Fruit fly (Drosophila melanogaster) whole organism, embryonic: ENCODE measurements around the gene CG8507.

ENCODE experiments used
- BEAF-32 ChIP-seq: fragments of 200-800 bp; sonication (Bioruptor generic); optimal IDR thresholded peaks from 3 replicates; lab custom pipeline; 2017; ENCODE audit warnings: missing biosample characterization, missing genetic modification characterization, mild to moderate bottlenecking, moderate library complexity, missing genetic modification reagents
- CG10274 ChIP-seq: fragments of 200-800 bp; sonication (Bioruptor generic); optimal IDR thresholded peaks from 3 replicates; lab custom pipeline; 2017; ENCODE audit warnings: missing biosample characterization, mild to moderate bottlenecking, missing genetic modification characterization
- CG10462 ChIP-seq: fragments of 200-800 bp; sonication (Bioruptor generic); optimal IDR thresholded peaks from 2 replicates; lab custom pipeline; 2016; ENCODE audit warnings: missing biosample characterization, missing genetic modification characterization
- CG10543 ChIP-seq: fragments of 200-800 bp; sonication (Bioruptor generic); optimal IDR thresholded peaks from 3 replicates; lab custom pipeline; 2017; ENCODE audit warnings: missing biosample characterization, mild to moderate bottlenecking, missing genetic modification characterization, moderate library complexity
- CG10959 ChIP-seq: fragments of 200-800 bp; sonication (Bioruptor generic); IDR thresholded peaks from 2 replicates; pipeline ENCODE4 v1.3.6; 2022; ENCODE audit warnings: missing biosample characterization, missing genetic modification characterization
- CG13287 ChIP-seq: fragments of 200-800 bp; sonication (Bioruptor generic); IDR thresholded peaks from 2 replicates; pipeline ENCODE4 v1.3.6; 2022; ENCODE audit warnings: missing biosample characterization, missing genetic modification characterization; ENCODE audit not compliant: partially characterized antibody
- CG13424 ChIP-seq: fragments of 200-800 bp; sonication (Bioruptor generic); optimal IDR thresholded peaks from 2 replicates; lab custom pipeline; 2019; ENCODE audit warnings: missing biosample characterization, mild to moderate bottlenecking, missing genetic modification characterization, moderate library complexity
- CG14710 ChIP-seq: fragments of 200-800 bp; sonication (Bioruptor generic); optimal IDR thresholded peaks from 3 replicates; lab custom pipeline; 2019; ENCODE audit warnings: missing biosample characterization, mild to moderate bottlenecking, missing genetic modification characterization, moderate library complexity
- CG14860 ChIP-seq: fragments of 200-800 bp; sonication (Bioruptor generic); IDR thresholded peaks from 3 replicates; pipeline ENCODE4 v1.3.6; 2022; ENCODE audit warnings: missing biosample characterization, missing genetic modification characterization; ENCODE audit not compliant: partially characterized antibody
- CG1529 ChIP-seq: fragments of 200-800 bp; sonication (Bioruptor generic); optimal IDR thresholded peaks from 3 replicates; lab custom pipeline; 2018; ENCODE audit warnings: missing biosample characterization, missing genetic modification characterization
- CG15514 ChIP-seq: fragments of 200-800 bp; sonication (Bioruptor generic); optimal IDR thresholded peaks from 3 replicates; lab custom pipeline; 2017; ENCODE audit warnings: missing biosample characterization, missing genetic modification characterization, mild to moderate bottlenecking, moderate library complexity, missing genetic modification reagents
- CG17912 ChIP-seq: fragments of 200-800 bp; sonication (Bioruptor generic); optimal IDR thresholded peaks from 2 replicates; lab custom pipeline; 2018; ENCODE audit warnings: missing biosample characterization, mild to moderate bottlenecking, missing genetic modification characterization
- CG3163 ChIP-seq: fragments of 200-800 bp; sonication (Bioruptor generic); optimal IDR thresholded peaks from 3 replicates; lab custom pipeline; 2016; ENCODE audit warnings: missing biosample characterization, missing genetic modification characterization
- CG34376 ChIP-seq: fragments of 200-800 bp; sonication (Bioruptor generic); optimal IDR thresholded peaks from 2 replicates; lab custom pipeline; 2018; ENCODE audit warnings: missing biosample characterization, mild to moderate bottlenecking, missing genetic modification characterization
- CG4854 ChIP-seq: fragments of 200-800 bp; sonication (Bioruptor generic); optimal IDR thresholded peaks from 2 replicates; lab custom pipeline; 2016; ENCODE audit warnings: missing biosample characterization, missing genetic modification characterization, inconsistent platforms
- CG5180 ChIP-seq: fragments of 200-800 bp; sonication (Bioruptor generic); optimal IDR thresholded peaks from 3 replicates; lab custom pipeline; 2017; ENCODE audit warnings: missing biosample characterization, missing genetic modification characterization, mild to moderate bottlenecking, moderate library complexity, missing genetic modification reagents
- Dek ChIP-seq: fragments of 200-800 bp; sonication (Bioruptor generic); optimal IDR thresholded peaks from 3 replicates; lab custom pipeline; 2019; ENCODE audit warnings: missing biosample characterization, mild to moderate bottlenecking, missing genetic modification characterization, moderate library complexity
- Doc3 ChIP-seq: fragments of 200-800 bp; sonication (Bioruptor generic); IDR thresholded peaks from 3 replicates; pipeline ENCODE4 v1.3.6; 2022; ENCODE audit warnings: missing biosample characterization, missing genetic modification characterization; ENCODE audit not compliant: partially characterized antibody
- Eip74EF ChIP-seq, 2 experiments: fragments of 200-800 bp in 1 of 2; fragments of >200 bp in 1 of 2; sonication (Bioruptor generic) in 1 of 2; optimal IDR thresholded peaks; 2 replicates each; lab custom pipeline; 2017 to 2019; ENCODE audit warnings: missing biosample characterization in 2 of 2, missing genetic modification characterization in 2 of 2, mild to moderate bottlenecking in 1 of 2, moderate library complexity in 1 of 2
- Gug ChIP-seq: fragments of 200-800 bp; sonication (Bioruptor generic); IDR thresholded peaks from 4 replicates; pipeline ENCODE4 v1.3.6; 2022; ENCODE audit warnings: missing biosample characterization, missing genetic modification characterization
- HLH3B ChIP-seq: fragments of 200-800 bp; sonication (Bioruptor generic); IDR thresholded peaks from 2 replicates; pipeline ENCODE4 v1.3.6; 2022; ENCODE audit warnings: missing biosample characterization, missing genetic modification characterization
- HLH54F ChIP-seq: fragments of 200-800 bp; sonication (Bioruptor generic); optimal IDR thresholded peaks from 3 replicates; lab custom pipeline; 2016; ENCODE audit warnings: missing biosample characterization, missing genetic modification characterization
- Hmr ChIP-seq: fragments of 200-800 bp; sonication (Bioruptor generic); optimal IDR thresholded peaks from 3 replicates; lab custom pipeline; 2017; ENCODE audit warnings: mild to moderate bottlenecking, missing biosample characterization, missing genetic modification reagents, missing genetic modification characterization
- MBD-R2 ChIP-seq: fragments of 200-800 bp; sonication (Bioruptor generic); IDR thresholded peaks from 2 replicates; pipeline ENCODE4 v1.3.6; 2022; ENCODE audit warnings: missing biosample characterization, missing genetic modification characterization
- Rx ChIP-seq: fragments of 200-800 bp; sonication (Bioruptor generic); IDR thresholded peaks from 2 replicates; pipeline ENCODE4 v1.3.6; 2022; ENCODE audit warnings: missing biosample characterization, missing genetic modification characterization
- Sry-β ChIP-seq: fragments of 200-800 bp; sonication (Bioruptor generic); optimal IDR thresholded peaks from 2 replicates; lab custom pipeline; 2018; ENCODE audit warnings: missing biosample characterization, mild to moderate bottlenecking, missing genetic modification characterization, moderate library complexity
- Trl ChIP-seq, 3 experiments: fragments of >200 bp in 2 of 3; fragments of 200-800 bp in 1 of 3; sonication (Bioruptor generic) in 1 of 3; optimal IDR thresholded peaks; 2 replicates in 1 of 3; 3 replicates in 2 of 3; lab custom pipeline; 2016 to 2017; ENCODE audit warnings: missing biosample characterization in 1 of 3, missing genetic modification characterization in 1 of 3
- ap ChIP-seq: fragments of 200-800 bp; sonication (Bioruptor generic); IDR thresholded peaks from 2 replicates; pipeline ENCODE4 v1.3.6; 2022; ENCODE audit warnings: missing biosample characterization, missing genetic modification characterization
- bab2 ChIP-seq: fragments of 200-800 bp; sonication (Bioruptor generic); optimal IDR thresholded peaks from 2 replicates; lab custom pipeline; 2016; ENCODE audit warnings: missing biosample characterization, missing genetic modification characterization
- bbx ChIP-seq: fragments of 200-800 bp; sonication (Bioruptor generic); IDR thresholded peaks from 2 replicates; pipeline ENCODE4 v1.3.6; 2022; ENCODE audit warnings: missing biosample characterization, missing genetic modification characterization; ENCODE audit not compliant: partially characterized antibody
- cwo ChIP-seq: fragments of 200-800 bp; sonication (Bioruptor generic); optimal IDR thresholded peaks from 3 replicates; lab custom pipeline; 2017; ENCODE audit warnings: missing biosample characterization, missing genetic modification characterization, mild to moderate bottlenecking, moderate library complexity, missing genetic modification reagents
- da ChIP-seq: fragments of 200-800 bp; sonication (Bioruptor generic); optimal IDR thresholded peaks from 2 replicates; lab custom pipeline; 2016; ENCODE audit warnings: missing biosample characterization, missing genetic modification characterization
- dati ChIP-seq: fragments of 200-800 bp; sonication (Bioruptor generic); IDR thresholded peaks from 2 replicates; pipeline ENCODE4 v1.3.6; 2022; ENCODE audit warnings: missing biosample characterization, missing genetic modification characterization
- emc ChIP-seq: fragments of 200-800 bp; sonication (Bioruptor generic); optimal IDR thresholded peaks from 2 replicates; lab custom pipeline; 2016; ENCODE audit warnings: missing biosample characterization, missing genetic modification characterization
- fru ChIP-seq: fragments of >200 bp; optimal IDR thresholded peaks from 2 replicates; lab custom pipeline; 2017
- gro ChIP-seq: fragments of 200-800 bp; sonication (Bioruptor generic); optimal IDR thresholded peaks from 2 replicates; lab custom pipeline; 2016; ENCODE audit warnings: missing biosample characterization, missing genetic modification characterization
- kah ChIP-seq: fragments of 200-800 bp; sonication (Bioruptor generic); optimal IDR thresholded peaks from 2 replicates; lab custom pipeline; 2018; ENCODE audit warnings: missing biosample characterization, mild to moderate bottlenecking, missing genetic modification characterization
- knrl ChIP-seq: fragments of 200-800 bp; sonication (Bioruptor generic); IDR thresholded peaks from 3 replicates; pipeline ENCODE4 v1.3.6; 2022; ENCODE audit warnings: missing biosample characterization, missing genetic modification characterization; ENCODE audit not compliant: partially characterized antibody
- lilli ChIP-seq: fragments of 200-800 bp; sonication (Bioruptor generic); optimal IDR thresholded peaks from 3 replicates; lab custom pipeline; 2016; ENCODE audit warnings: missing biosample characterization, missing genetic modification characterization
- phol ChIP-seq: fragments of 200-800 bp; sonication (Bioruptor generic); optimal IDR thresholded peaks from 3 replicates; lab custom pipeline; 2018; ENCODE audit warnings: missing biosample characterization, mild to moderate bottlenecking, missing genetic modification characterization, moderate library complexity
- psq ChIP-seq: fragments of 200-800 bp; sonication (Bioruptor generic); optimal IDR thresholded peaks from 2 replicates; lab custom pipeline; 2017; ENCODE audit warnings: missing biosample characterization, missing genetic modification characterization
- pzg ChIP-seq: fragments of 200-800 bp; sonication (Bioruptor generic); optimal IDR thresholded peaks from 3 replicates; lab custom pipeline; 2018; ENCODE audit warnings: missing biosample characterization, mild to moderate bottlenecking, missing genetic modification characterization, moderate library complexity
- run ChIP-seq: fragments of 200-800 bp; sonication (Bioruptor generic); optimal IDR thresholded peaks from 3 replicates; lab custom pipeline; 2018; ENCODE audit warnings: missing biosample characterization, mild to moderate bottlenecking, missing genetic modification characterization
- salm ChIP-seq: fragments of 200-800 bp; sonication (Bioruptor generic); optimal IDR thresholded peaks from 2 replicates; lab custom pipeline; 2018; ENCODE audit warnings: missing biosample characterization, mild to moderate bottlenecking, missing genetic modification characterization
- sd ChIP-seq: fragments of 200-800 bp; sonication (Bioruptor generic); optimal IDR thresholded peaks from 3 replicates; lab custom pipeline; 2018; ENCODE audit warnings: missing biosample characterization, mild to moderate bottlenecking, missing genetic modification characterization, moderate library complexity
- slbo ChIP-seq: fragments of 200-800 bp; sonication (Bioruptor generic); IDR thresholded peaks from 2 replicates; pipeline ENCODE4 v1.3.6; 2022; ENCODE audit warnings: missing biosample characterization, missing genetic modification characterization
- stc ChIP-seq: fragments of 200-800 bp; sonication (Bioruptor generic); IDR thresholded peaks from 2 replicates; pipeline ENCODE4 v1.3.6; 2022; ENCODE audit warnings: missing biosample characterization, missing genetic modification characterization
- tap ChIP-seq: fragments of 200-800 bp; optimal IDR thresholded peaks from 3 replicates; lab custom pipeline; 2019; ENCODE audit warnings: missing biosample characterization, mild to moderate bottlenecking, missing genetic modification characterization, moderate library complexity
- unc-4 ChIP-seq: fragments of 200-800 bp; sonication (Bioruptor generic); IDR thresholded peaks from 2 replicates; pipeline ENCODE4 v1.3.6; 2022; ENCODE audit warnings: missing biosample characterization, missing genetic modification characterization; ENCODE audit not compliant: partially characterized antibody
- zen2 ChIP-seq: fragments of 200-800 bp; sonication (Bioruptor generic); IDR thresholded peaks from 3 replicates; pipeline ENCODE4 v1.3.6; 2022; ENCODE audit warnings: missing biosample characterization, missing genetic modification characterization; ENCODE audit not compliant: partially characterized antibody

CG8507 gene

DNA sequence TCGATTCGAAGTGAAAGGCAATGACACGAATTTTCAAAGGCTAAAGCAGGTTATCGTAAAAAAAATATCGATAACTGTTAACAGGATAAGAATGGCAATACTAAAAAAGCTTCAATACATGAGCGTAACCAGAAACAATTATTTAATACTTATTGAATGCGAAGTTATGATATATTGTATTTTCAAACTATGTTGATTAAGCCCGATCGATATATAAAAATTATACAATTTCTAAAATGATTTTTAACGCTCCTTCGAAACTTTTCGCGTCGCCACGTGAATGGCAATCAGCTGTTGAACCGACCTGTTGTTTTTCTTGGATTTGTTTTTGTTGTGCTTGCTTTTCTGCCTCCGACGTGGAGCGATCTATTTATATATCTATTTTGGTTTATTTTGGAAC, 35.1 kb upstream of the CG8507 start, which contains the start of the genes Alg12 and Rpt3R (continued):
- TF ChIP-seq phol (tag; lab: Kevin White, UChicago): peak; percentile 15
- TF ChIP-seq CG4854 (GFP tag; lab: Kevin White, UChicago): no peak
- TF ChIP-seq CG5180: no peak
- no peak for TF ChIP-seq tap (tag; lab: Kevin White, UChicago)
- no peak for TF ChIP-seq gro (GFP tag; lab: Kevin White, UChicago)
- peak; percentile 38 for TF ChIP-seq pzg (GFP tag; lab: Kevin White, UChicago)
- no peak for TF ChIP-seq CG34376 (GFP tag; lab: Kevin White, UChicago)
- no peak for TF ChIP-seq CG10274 (GFP tag; lab: Kevin White, UChicago)
- TF ChIP-seq HLH54F: no peak
- TF ChIP-seq MBD-R2 (GFP tag; lab: Robert Waterston, UW): peak; percentile 72
- peak; percentile 39 for TF ChIP-seq CG14710 (tag; lab: Kevin White, UChicago)
- no peak for TF ChIP-seq sd (tag; lab: Kevin White, UChicago)
- no peak for TF ChIP-seq dati (GFP tag; lab: Robert Waterston, UW)
- peak; percentile 32; the same call in 1 of the 3 replicates for TF ChIP-seq knrl
- no peak for TF ChIP-seq CG10959
- no peak for TF ChIP-seq Sry-β (GFP tag; lab: Kevin White, UChicago)
- no peak for TF ChIP-seq Eip74EF (GFP tag; optimal IDR thresholded peaks at IDR 0.05; lab: Kevin White, UChicago)
- TF ChIP-seq bbx (GFP tag; lab: Robert Waterston, UW): peak; percentile 37; the same call in 1 of the 2 replicates
- no peak for TF ChIP-seq stc (GFP tag; lab: Robert Waterston, UW)
- no peak for TF ChIP-seq Trl (optimal IDR thresholded peaks at IDR 0.05; lab: Kevin White, UChicago)
- no peak for TF ChIP-seq Trl (GFP tag; optimal IDR thresholded peaks at IDR 0.05; lab: Kevin White, UChicago)
- TF ChIP-seq HLH3B (GFP tag; lab: Robert Waterston, UW): no peak
- TF ChIP-seq unc-4 (GFP tag; lab: Robert Waterston, UW): peak; percentile 62
- no peak for TF ChIP-seq Gug (GFP tag; lab: Robert Waterston, UW)
- no peak for TF ChIP-seq da
- no peak for TF ChIP-seq slbo (GFP tag; lab: Robert Waterston, UW)
- TF ChIP-seq CG13287 (GFP tag; lab: Robert Waterston, UW): peak; percentile 77
- no peak for TF ChIP-seq CG10462 (GFP tag; lab: Kevin White, UChicago)
- TF ChIP-seq CG3163 (GFP tag; lab: Kevin White, UChicago): no peak
- TF ChIP-seq Hmr: no peak
- no peak for TF ChIP-seq lilli (GFP tag; lab: Kevin White, UChicago)
- TF ChIP-seq ap (GFP tag; lab: Robert Waterston, UW): no peak
- 0 out of 3 replicates have a peak, but pooled peaks have one; percentile 30 for TF ChIP-seq CG14860 (GFP tag; lab: Robert Waterston, UW)
- no peak for TF ChIP-seq Rx
- TF ChIP-seq CG17912 (GFP tag; lab: Kevin White, UChicago): no peak
- TF ChIP-seq CG13424 (tag; lab: Kevin White, UChicago): no peak
- TF ChIP-seq salm (tag; lab: Kevin White, UChicago): no peak
- TF ChIP-seq CG10543: no peak
- TF ChIP-seq emc (GFP tag; lab: Kevin White, UChicago): no peak
- TF ChIP-seq Doc3: peak; percentile 70
- no peak for TF ChIP-seq CG1529 (GFP tag; lab: Kevin White, UChicago)
- no peak for TF ChIP-seq run
- no peak for TF ChIP-seq bab2
- TF ChIP-seq BEAF-32: peak; percentile 62
- peak; percentile 8; the same call in 1 of the 3 replicates for TF ChIP-seq zen2 (GFP tag; lab: Robert Waterston, UW)
- peak; percentile 54 for TF ChIP-seq CG15514 (GFP tag; lab: Kevin White, UChicago)
- no peak for TF ChIP-seq psq (GFP tag; lab: Kevin White, UChicago)
- TF ChIP-seq kah (GFP tag; lab: Kevin White, UChicago): peak; percentile 94
- no peak for TF ChIP-seq cwo (GFP tag; lab: Kevin White, UChicago)
- no peak for TF ChIP-seq Dek (tag; lab: Kevin White, UChicago)
- TF ChIP-seq fru (lab: Kevin White, UChicago): no peak
